Fruit fly (Drosophila melanogaster) whole organism, prepupa: ENCODE results near the gene CG10383.

ENCODE experiments used
- CG11762 ChIP-seq: fragments of 200-800 bp; sonication (Bioruptor generic); optimal IDR thresholded peaks from 3 replicates; lab custom pipeline; 2016; ENCODE audit warnings: missing biosample characterization, missing genetic modification characterization; ENCODE audit not compliant: insufficient read depth
- CG11902 ChIP-seq: fragments of 200-800 bp; sonication (Bioruptor generic); optimal IDR thresholded peaks from 3 replicates; lab custom pipeline; 2016; ENCODE audit warnings: missing biosample characterization, missing genetic modification characterization
- CG15336 ChIP-seq: fragments of 200-800 bp; sonication (Bioruptor generic); IDR thresholded peaks from 2 replicates; pipeline ENCODE4 v1.3.6; 2022; ENCODE audit warnings: missing biosample characterization, missing genetic modification characterization
- CG1621 ChIP-seq: fragments of 200-800 bp; sonication (Bioruptor generic); optimal IDR thresholded peaks from 3 replicates; lab custom pipeline; 2018; ENCODE audit warnings: missing biosample characterization, mild to moderate bottlenecking, missing genetic modification characterization
- CG16779 ChIP-seq: fragments of 200-800 bp; sonication (Bioruptor generic); optimal IDR thresholded peaks from 3 replicates; lab custom pipeline; 2017; ENCODE audit warnings: missing biosample characterization, mild to moderate bottlenecking, missing genetic modification characterization
- CG31627 ChIP-seq: fragments of 200-800 bp; sonication (Bioruptor generic); optimal IDR thresholded peaks from 3 replicates; lab custom pipeline; 2016; ENCODE audit warnings: missing biosample characterization, missing genetic modification characterization
- CG34406 ChIP-seq: fragments of 200-800 bp; sonication (Bioruptor generic); optimal IDR thresholded peaks from 3 replicates; lab custom pipeline; 2016; ENCODE audit warnings: missing biosample characterization, missing genetic modification characterization
- CG3919 ChIP-seq: fragments of 200-800 bp; sonication (Bioruptor generic); optimal IDR thresholded peaks from 3 replicates; lab custom pipeline; 2016; ENCODE audit warnings: missing biosample characterization, missing genetic modification characterization
- CG4318 ChIP-seq: fragments of 200-800 bp; sonication (Bioruptor generic); optimal IDR thresholded peaks from 3 replicates; lab custom pipeline; 2017; ENCODE audit warnings: missing biosample characterization, mild to moderate bottlenecking, missing genetic modification characterization
- CG6163 ChIP-seq: fragments of 200-800 bp; sonication (Bioruptor generic); IDR thresholded peaks from 3 replicates; pipeline ENCODE4 v1.3.6; 2022; ENCODE audit warnings: missing biosample characterization, missing genetic modification characterization
- CG6276 ChIP-seq: fragments of 200-800 bp; sonication (Bioruptor generic); optimal IDR thresholded peaks from 2 replicates; lab custom pipeline; 2017; ENCODE audit warnings: missing biosample characterization, mild to moderate bottlenecking, missing genetic modification characterization
- CG6792 ChIP-seq: fragments of 200-800 bp; sonication (Bioruptor generic); optimal IDR thresholded peaks from 3 replicates; lab custom pipeline; 2016; ENCODE audit warnings: missing biosample characterization, missing genetic modification characterization
- CG6808 ChIP-seq: fragments of 200-800 bp; sonication (Bioruptor generic); optimal IDR thresholded peaks from 3 replicates; lab custom pipeline; 2017; ENCODE audit warnings: missing biosample characterization, missing genetic modification characterization, mild to moderate bottlenecking, moderate library complexity, missing genetic modification reagents
- CG6854 ChIP-seq: fragments of 200-800 bp; sonication (Bioruptor generic); optimal IDR thresholded peaks from 2 replicates; lab custom pipeline; 2017; ENCODE audit warnings: missing biosample characterization, mild to moderate bottlenecking, missing genetic modification characterization
- CG7368 ChIP-seq: fragments of 200-800 bp; sonication (Bioruptor generic); optimal IDR thresholded peaks from 3 replicates; lab custom pipeline; 2016; ENCODE audit warnings: missing biosample characterization, missing genetic modification characterization
- CG8119 ChIP-seq: fragments of 200-800 bp; sonication (Bioruptor generic); IDR thresholded peaks from 3 replicates; pipeline ENCODE4 v1.3.6; 2022; ENCODE audit warnings: missing biosample characterization, missing genetic modification characterization
- CG8319 ChIP-seq: fragments of 200-800 bp; sonication (Bioruptor generic); optimal IDR thresholded peaks from 3 replicates; lab custom pipeline; 2016; ENCODE audit warnings: missing biosample characterization, missing genetic modification characterization
- CG9139 ChIP-seq: fragments of 200-800 bp; sonication (Bioruptor generic); optimal IDR thresholded peaks from 3 replicates; lab custom pipeline; 2017; ENCODE audit warnings: missing biosample characterization, mild to moderate bottlenecking, missing genetic modification characterization
- Eip75B ChIP-seq: fragments of 200-800 bp; sonication (Bioruptor generic); optimal IDR thresholded peaks from 3 replicates; lab custom pipeline; 2016; ENCODE audit warnings: missing biosample characterization, missing genetic modification characterization
- Eip78C ChIP-seq: fragments of 200-800 bp; sonication (Bioruptor generic); peaks from one replicate; lab custom pipeline; 2016; ENCODE audit warnings: missing biosample characterization, missing genetic modification characterization
- Ets21C ChIP-seq: fragments of 200-800 bp; sonication (Bioruptor generic); optimal IDR thresholded peaks from 3 replicates; lab custom pipeline; 2016; ENCODE audit warnings: missing biosample characterization, missing genetic modification characterization
- Ets96B ChIP-seq: fragments of 200-800 bp; optimal IDR thresholded peaks from 2 replicates; lab custom pipeline; 2019; ENCODE audit warnings: missing biosample characterization, mild to moderate bottlenecking, missing genetic modification characterization, moderate library complexity
- Hr4 ChIP-seq: fragments of 200-800 bp; sonication (Bioruptor generic); optimal IDR thresholded peaks from 3 replicates; lab custom pipeline; 2016; ENCODE audit warnings: missing biosample characterization, missing genetic modification characterization
- Lpt ChIP-seq: fragments of 200-800 bp; sonication (Bioruptor generic); optimal IDR thresholded peaks from 3 replicates; lab custom pipeline; 2016; ENCODE audit warnings: missing biosample characterization, missing genetic modification characterization
- OdsH ChIP-seq: fragments of 200-800 bp; sonication (Bioruptor generic); optimal IDR thresholded peaks from 3 replicates; lab custom pipeline; 2016; ENCODE audit warnings: missing biosample characterization, missing genetic modification characterization
- Smox ChIP-seq: fragments of 200-800 bp; sonication (Bioruptor generic); optimal IDR thresholded peaks from 3 replicates; lab custom pipeline; 2016; ENCODE audit warnings: missing biosample characterization, missing genetic modification characterization
- Sox102F ChIP-seq: fragments of 200-800 bp; sonication (Bioruptor generic); optimal IDR thresholded peaks from 2 replicates; lab custom pipeline; 2016; ENCODE audit warnings: missing biosample characterization, mild to moderate bottlenecking, missing genetic modification characterization
- Sox15 ChIP-seq: fragments of 200-800 bp; sonication (Bioruptor generic); optimal IDR thresholded peaks from 3 replicates; lab custom pipeline; 2016; ENCODE audit warnings: missing biosample characterization, missing genetic modification characterization
- achi ChIP-seq: fragments of 200-800 bp; sonication (Bioruptor generic); optimal IDR thresholded peaks from 3 replicates; lab custom pipeline; 2016; ENCODE audit warnings: missing biosample characterization, missing genetic modification characterization
- acj6 ChIP-seq: fragments of 200-800 bp; sonication (Bioruptor generic); optimal IDR thresholded peaks from 3 replicates; lab custom pipeline; 2016; ENCODE audit warnings: missing biosample characterization, missing genetic modification characterization
- cyc ChIP-seq: fragments of 200-800 bp; sonication (Bioruptor generic); optimal IDR thresholded peaks from 3 replicates; lab custom pipeline; 2016; ENCODE audit warnings: missing biosample characterization, missing genetic modification characterization
- dac ChIP-seq: fragments of 200-800 bp; sonication (Bioruptor generic); optimal IDR thresholded peaks from 2 replicates; lab custom pipeline; 2017; ENCODE audit warnings: missing biosample characterization, mild to moderate bottlenecking, missing genetic modification characterization
- dsx ChIP-seq: fragments of 200-800 bp; optimal IDR thresholded peaks from 3 replicates; lab custom pipeline; 2019; ENCODE audit warnings: missing biosample characterization, mild to moderate bottlenecking, missing genetic modification characterization, moderate library complexity; ENCODE audit not compliant: poor library complexity, severe bottlenecking
- eg ChIP-seq: fragments of 200-800 bp; sonication (Bioruptor generic); IDR thresholded peaks from 3 replicates; pipeline ENCODE4 v1.3.6; 2022; ENCODE audit warnings: missing biosample characterization, missing genetic modification characterization
- esn ChIP-seq: fragments of 200-800 bp; sonication (Bioruptor generic); optimal IDR thresholded peaks from 2 replicates; lab custom pipeline; 2016; ENCODE audit warnings: missing biosample characterization, mild to moderate bottlenecking, missing genetic modification characterization, moderate library complexity
- fd59A ChIP-seq: fragments of 200-800 bp; sonication (Bioruptor generic); optimal IDR thresholded peaks from 2 replicates; lab custom pipeline; 2017; ENCODE audit warnings: missing biosample characterization, mild to moderate bottlenecking, missing genetic modification characterization, missing genetic modification reagents
- fd85E ChIP-seq: fragments of 200-800 bp; sonication (Bioruptor generic); optimal IDR thresholded peaks from 3 replicates; lab custom pipeline; 2016; ENCODE audit warnings: missing biosample characterization, missing genetic modification characterization
- net ChIP-seq: fragments of 200-800 bp; sonication (Bioruptor generic); optimal IDR thresholded peaks from 3 replicates; lab custom pipeline; 2016; ENCODE audit warnings: missing biosample characterization, missing genetic modification characterization
- salr ChIP-seq, 2 experiments: fragments of 200-800 bp; sonication (Bioruptor generic); optimal IDR thresholded peaks; 3 replicates each; lab custom pipeline; 2016 to 2018; ENCODE audit warnings: missing biosample characterization in 2 of 2, missing genetic modification characterization in 2 of 2, mild to moderate bottlenecking in 1 of 2
- spab ChIP-seq: fragments of 200-800 bp; sonication (Bioruptor generic); optimal IDR thresholded peaks from 2 replicates; lab custom pipeline; 2017; ENCODE audit warnings: missing biosample characterization, mild to moderate bottlenecking, missing genetic modification characterization, missing genetic modification reagents
- ss ChIP-seq, 2 experiments: fragments of 200-800 bp; sonication (Bioruptor generic); optimal IDR thresholded peaks; 2 replicates in 1 of 2; 3 replicates in 1 of 2; lab custom pipeline; 2017 to 2018; ENCODE audit warnings: mild to moderate bottlenecking in 2 of 2, missing biosample characterization in 2 of 2, missing genetic modification characterization in 2 of 2, moderate library complexity in 1 of 2
- svp ChIP-seq: fragments of 200-800 bp; sonication (Bioruptor generic); peaks from one replicate; lab custom pipeline; 2016; ENCODE audit warnings: missing biosample characterization, missing genetic modification characterization
- topi ChIP-seq: fragments of 200-800 bp; sonication (Bioruptor generic); optimal IDR thresholded peaks from 3 replicates; lab custom pipeline; 2016; ENCODE audit warnings: missing biosample characterization, missing genetic modification characterization
- vri ChIP-seq: fragments of 200-800 bp; sonication (Bioruptor generic); optimal IDR thresholded peaks from 3 replicates; lab custom pipeline; 2016; ENCODE audit warnings: missing biosample characterization, mild to moderate bottlenecking, missing genetic modification characterization

CG10383 gene

DNA sequence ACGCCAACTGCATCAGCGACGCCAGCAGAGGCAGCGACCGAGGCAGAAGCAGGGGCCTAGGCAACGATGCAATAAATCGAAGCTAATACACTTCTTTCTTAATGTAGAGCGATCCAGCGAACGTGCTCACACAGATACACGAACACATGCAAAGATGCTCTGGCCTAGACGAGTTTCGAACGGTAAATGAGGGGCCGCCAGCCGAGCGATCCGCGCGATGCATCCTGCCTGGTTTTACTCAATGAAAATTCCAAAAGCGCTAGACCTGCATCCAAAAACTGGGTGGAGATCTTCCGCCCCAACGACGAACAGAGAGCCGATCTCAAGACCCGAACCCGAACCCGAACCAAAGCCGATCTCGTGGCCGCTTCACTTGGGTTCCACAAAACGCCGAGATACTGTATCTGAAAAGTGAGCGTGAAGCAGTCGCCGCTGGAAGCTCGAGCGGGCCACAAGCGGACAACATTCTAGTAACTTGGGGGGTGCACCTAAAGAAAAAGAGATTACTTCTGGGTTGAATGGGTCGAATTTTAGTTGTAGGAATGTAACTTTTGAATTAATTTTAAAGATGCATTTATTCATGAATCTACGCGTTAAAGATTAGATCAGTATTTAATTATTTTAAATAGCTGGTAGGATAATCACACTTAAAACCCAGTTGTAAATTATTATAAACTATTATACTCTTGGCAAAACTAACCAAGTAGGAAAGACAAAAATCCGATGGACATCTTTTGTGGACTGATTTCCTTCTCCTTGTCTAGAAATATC lies 37.5 kb upstream of the CG10383 start (continued):
- TF ChIP-seq spab (GFP tag; lab: Kevin White, UChicago): no peak

dm6 chr2L:18732291-18732690 lies 36.9 kb upstream of the CG10383 start, which contains the start of gene CG10348:
TSS of gene CG10348 (minus strand) at chr2L:18732524.
- TF ChIP-seq OdsH (GFP tag; lab: Kevin White, UChicago) (no peak), Sox15 (GFP tag; lab: Kevin White, UChicago) (no peak), CG11902 (GFP tag; lab: Kevin White, UChicago) (no peak), CG6808 (GFP tag; lab: Kevin White, UChicago) (no peak), esn (GFP tag; lab: Kevin White, UChicago) (no peak), cyc (GFP tag; lab: Kevin White, UChicago) (no peak), CG31627 (no peak), svp (GFP tag; lab: Kevin White, UChicago) (no peak), CG6276 (GFP tag; lab: Kevin White, UChicago) (no peak)

DNA sequence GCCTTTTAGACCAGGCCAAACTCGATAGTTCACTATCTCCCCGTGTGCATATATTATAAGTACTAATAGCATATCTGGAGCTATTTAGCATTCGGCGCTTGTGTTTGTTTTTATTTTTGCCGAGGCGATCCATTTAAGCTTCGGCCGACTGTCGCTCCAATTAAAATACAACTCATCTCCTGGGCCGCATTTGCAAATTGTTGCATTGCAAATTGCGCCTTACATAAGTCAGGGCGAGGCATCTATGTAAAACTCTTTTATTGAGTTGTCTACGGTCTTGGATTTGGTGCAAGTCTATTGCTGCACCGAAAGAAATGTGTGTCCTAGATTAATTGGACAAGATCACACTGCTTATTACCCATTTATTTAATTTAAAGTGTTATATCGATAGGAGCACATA lies 32.6 kb upstream of the CG10383 start:
- TF ChIP-seq Hr4 (GFP tag; lab: Kevin White, UChicago) (peak; percentile 25), acj6 (GFP tag; lab: Kevin White, UChicago) (no peak)

DNA sequence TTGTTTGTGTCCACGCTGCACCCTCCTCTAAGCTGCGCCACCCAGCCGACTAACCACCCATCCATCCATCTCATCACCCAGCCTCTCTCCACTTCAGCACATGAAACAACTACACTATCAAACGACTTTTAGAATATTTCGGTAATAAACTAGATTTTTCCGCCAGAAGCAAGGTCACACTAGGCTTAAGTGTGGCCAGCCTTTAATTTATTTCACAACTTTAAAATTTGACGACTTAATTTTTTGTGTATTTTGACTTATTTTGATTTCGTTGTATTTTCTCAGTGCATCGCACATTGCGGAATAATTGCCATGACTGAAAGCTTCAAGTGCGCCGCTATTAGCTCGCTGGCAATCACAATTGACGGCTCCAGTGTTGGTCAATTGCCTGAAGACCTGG lies 29.4 kb upstream of the CG10383 start:
- TF ChIP-seq CG6792 (GFP tag; lab: Kevin White, UChicago): no peak
- TF ChIP-seq dsx (GFP tag; lab: Kevin White, UChicago): no peak
- TF ChIP-seq CG6808 (GFP tag; lab: Kevin White, UChicago): no peak
- TF ChIP-seq CG16779: peak; percentile 19
- no peak for TF ChIP-seq CG11902 (GFP tag; lab: Kevin White, UChicago)
- TF ChIP-seq CG8119: peak; percentile 74
- TF ChIP-seq dac (GFP tag; lab: Kevin White, UChicago): peak; percentile 59
- no peak for TF ChIP-seq net
- no peak for TF ChIP-seq CG34406 (GFP tag; lab: Kevin White, UChicago)
- TF ChIP-seq esn (GFP tag; lab: Kevin White, UChicago): no peak
- no peak for TF ChIP-seq CG9139 (GFP tag; lab: Kevin White, UChicago)
- peak; percentile 34 for TF ChIP-seq achi (GFP tag; lab: Kevin White, UChicago)
- no peak for TF ChIP-seq vri (GFP tag; lab: Kevin White, UChicago)
- TF ChIP-seq salr (GFP tag; optimal IDR thresholded peaks at IDR 0.05; lab: Kevin White, UChicago): peak in 1 of 2 experiments; percentile 22
- no peak for TF ChIP-seq CG8319 (GFP tag; lab: Kevin White, UChicago)
- peak; percentile 74 for TF ChIP-seq CG15336
- no peak for TF ChIP-seq Ets21C (GFP tag; lab: Kevin White, UChicago)
- no peak for TF ChIP-seq svp (GFP tag; lab: Kevin White, UChicago)
- TF ChIP-seq ss (GFP tag; optimal IDR thresholded peaks at IDR 0.05; lab: Kevin White, UChicago): no peak
- peak; percentile 79 for TF ChIP-seq Eip78C
- TF ChIP-seq CG6163 (GFP tag; lab: Robert Waterston, UW): peak; percentile 76
- no peak for TF ChIP-seq topi (GFP tag; lab: Kevin White, UChicago)
- TF ChIP-seq CG3919: peak; percentile 22
- TF ChIP-seq CG6854 (GFP tag; lab: Kevin White, UChicago): no peak
- TF ChIP-seq Hr4 (GFP tag; lab: Kevin White, UChicago): peak; percentile 87
- peak; percentile 10 for TF ChIP-seq Ets96B (tag; lab: Kevin White, UChicago)
- TF ChIP-seq Eip75B (GFP tag; lab: Kevin White, UChicago): no peak
- TF ChIP-seq eg (GFP tag; lab: Robert Waterston, UW): peak; percentile 75; the same call in 2 of the 3 replicates
- no peak for TF ChIP-seq Sox102F (GFP tag; lab: Kevin White, UChicago)
- TF ChIP-seq CG4318 (GFP tag; lab: Kevin White, UChicago): peak; percentile 61
- TF ChIP-seq CG7368: no peak
- TF ChIP-seq acj6 (GFP tag; lab: Kevin White, UChicago): peak; percentile 0
- no peak for TF ChIP-seq spab (GFP tag; lab: Kevin White, UChicago)
- TF ChIP-seq Lpt: no peak
- TF ChIP-seq CG1621 (tag; lab: Kevin White, UChicago): no peak
- no peak for TF ChIP-seq CG11762 (GFP tag; lab: Kevin White, UChicago)
- no peak for TF ChIP-seq Smox (GFP tag; lab: Kevin White, UChicago)
- no peak for TF ChIP-seq fd85E (GFP tag; lab: Kevin White, UChicago)
- TF ChIP-seq fd59A: no peak
